Fruit fly (Drosophila melanogaster) whole organism, embryonic: ENCODE measurements around the gene vir-1.

Experiments
- CG11504 ChIP-seq: fragments of 200-800 bp; sonication (Bioruptor generic); optimal IDR thresholded peaks from 3 replicates; lab custom pipeline; 2019; ENCODE audit warnings: missing biosample characterization, mild to moderate bottlenecking, missing genetic modification characterization, moderate library complexity
- CG12071 ChIP-seq: fragments of 200-800 bp; sonication (Bioruptor generic); optimal IDR thresholded peaks from 3 replicates; lab custom pipeline; 2018; ENCODE audit warnings: missing biosample characterization, mild to moderate bottlenecking, missing genetic modification characterization
- CG13123 ChIP-seq: fragments of 200-800 bp; sonication (Bioruptor generic); optimal IDR thresholded peaks from 2 replicates; lab custom pipeline; 2016; ENCODE audit warnings: missing biosample characterization, missing genetic modification characterization
- CG14667 ChIP-seq: fragments of 200-800 bp; sonication (Bioruptor generic); IDR thresholded peaks from 2 replicates; pipeline ENCODE4 v1.3.6; 2022; ENCODE audit warnings: missing biosample characterization, missing genetic modification characterization
- CG15696 ChIP-seq: fragments of 200-800 bp; sonication (Bioruptor generic); optimal IDR thresholded peaks from 2 replicates; lab custom pipeline; 2019; ENCODE audit warnings: missing biosample characterization, mild to moderate bottlenecking, missing genetic modification characterization, moderate library complexity
- CG18262 ChIP-seq: fragments of 200-800 bp; optimal IDR thresholded peaks from 3 replicates; lab custom pipeline; 2019; ENCODE audit warnings: missing biosample characterization, mild to moderate bottlenecking, missing genetic modification characterization, moderate library complexity
- CG2889 ChIP-seq: fragments of 200-800 bp; sonication (Bioruptor generic); IDR thresholded peaks from 3 replicates; pipeline ENCODE4 v1.3.6; 2022; ENCODE audit warnings: missing biosample characterization, missing genetic modification characterization
- CG3838 ChIP-seq: fragments of 200-800 bp; sonication (Bioruptor generic); optimal IDR thresholded peaks from 3 replicates; lab custom pipeline; 2016; ENCODE audit warnings: missing biosample characterization, missing genetic modification characterization
- CG4707 ChIP-seq: fragments of 200-800 bp; sonication (Bioruptor generic); optimal IDR thresholded peaks from 2 replicates; lab custom pipeline; 2018; ENCODE audit warnings: missing biosample characterization, mild to moderate bottlenecking, missing genetic modification characterization, moderate library complexity
- CG8089 ChIP-seq: fragments of 200-800 bp; sonication (Bioruptor generic); optimal IDR thresholded peaks from 3 replicates; lab custom pipeline; 2016; ENCODE audit warnings: missing biosample characterization, missing genetic modification characterization
- CrebB ChIP-seq: fragments of 200-800 bp; sonication (Bioruptor generic); optimal IDR thresholded peaks from 3 replicates; lab custom pipeline; 2018; ENCODE audit warnings: missing biosample characterization, mild to moderate bottlenecking, missing genetic modification characterization
- Dek ChIP-seq: fragments of 200-800 bp; sonication (Bioruptor generic); optimal IDR thresholded peaks from 3 replicates; lab custom pipeline; 2019; ENCODE audit warnings: missing biosample characterization, mild to moderate bottlenecking, missing genetic modification characterization, moderate library complexity
- Dfd ChIP-seq, 2 experiments: fragments of >200 bp; optimal IDR thresholded peaks; 2 replicates each; lab custom pipeline; 2017; ENCODE audit warnings: missing biosample characterization in 2 of 2, missing genetic modification characterization in 2 of 2
- Doc2 ChIP-seq: fragments of 200-800 bp; sonication (Bioruptor generic); IDR thresholded peaks from 2 replicates; pipeline ENCODE4 v1.3.6; 2022; ENCODE audit warnings: missing biosample characterization, missing genetic modification characterization
- Dref ChIP-seq: fragments of 200-800 bp; sonication (Bioruptor generic); IDR thresholded peaks from 2 replicates; pipeline ENCODE4 v1.3.6; 2022; ENCODE audit warnings: missing biosample characterization, missing genetic modification characterization
- E2f1 ChIP-seq: fragments of 200-800 bp; sonication (Bioruptor generic); IDR thresholded peaks from 2 replicates; pipeline ENCODE4 v1.3.6; 2022; ENCODE audit warnings: missing biosample characterization, missing genetic modification characterization
- E2f2 ChIP-seq: fragments of 200-800 bp; sonication (Bioruptor generic); IDR thresholded peaks from 2 replicates; pipeline ENCODE4 v1.3.6; 2022; ENCODE audit warnings: missing biosample characterization, missing genetic modification characterization
- Kr ChIP-seq: fragments of 200-800 bp; sonication (Bioruptor generic); optimal IDR thresholded peaks from 2 replicates; lab custom pipeline; 2017; ENCODE audit warnings: missing biosample characterization, mild to moderate bottlenecking, missing genetic modification characterization
- NC2α ChIP-seq: fragments of 200-800 bp; sonication (Bioruptor generic); optimal IDR thresholded peaks from 2 replicates; lab custom pipeline; 2016; ENCODE audit warnings: missing biosample characterization, missing genetic modification characterization
- Nf-YB ChIP-seq: fragments of 200-800 bp; sonication (Bioruptor generic); optimal IDR thresholded peaks from 3 replicates; lab custom pipeline; 2019; ENCODE audit warnings: missing biosample characterization, mild to moderate bottlenecking, missing genetic modification characterization, moderate library complexity
- Rfx ChIP-seq: fragments of 200-800 bp; sonication (Bioruptor generic); IDR thresholded peaks from 2 replicates; pipeline ENCODE4 v1.3.6; 2022; ENCODE audit warnings: missing biosample characterization, missing genetic modification characterization
- Tbp ChIP-seq: fragments of >200 bp; optimal IDR thresholded peaks from 2 replicates; lab custom pipeline; 2018; ENCODE audit warnings: missing biosample characterization, missing genetic modification characterization
- Trl ChIP-seq, 3 experiments: fragments of >200 bp in 2 of 3; fragments of 200-800 bp in 1 of 3; sonication (Bioruptor generic) in 1 of 3; optimal IDR thresholded peaks; 2 replicates in 1 of 3; 3 replicates in 2 of 3; lab custom pipeline; 2016 to 2017; ENCODE audit warnings: missing biosample characterization in 1 of 3, missing genetic modification characterization in 1 of 3
- amos ChIP-seq: fragments of 200-800 bp; sonication (Bioruptor generic); IDR thresholded peaks from 2 replicates; pipeline ENCODE4 v1.3.6; 2022; ENCODE audit warnings: missing biosample characterization, missing genetic modification characterization; ENCODE audit not compliant: partially characterized antibody
- ap ChIP-seq: fragments of 200-800 bp; sonication (Bioruptor generic); IDR thresholded peaks from 2 replicates; pipeline ENCODE4 v1.3.6; 2022; ENCODE audit warnings: missing biosample characterization, missing genetic modification characterization
- ara ChIP-seq: fragments of 200-800 bp; sonication (Bioruptor generic); IDR thresholded peaks from 2 replicates; pipeline ENCODE4 v1.3.6; 2022; ENCODE audit warnings: missing biosample characterization, missing genetic modification characterization
- ato ChIP-seq: fragments of 200-800 bp; sonication (Bioruptor generic); IDR thresholded peaks from 2 replicates; pipeline ENCODE4 v1.3.6; 2022; ENCODE audit warnings: missing biosample characterization, missing genetic modification characterization; ENCODE audit not compliant: partially characterized antibody
- bab2 ChIP-seq: fragments of 200-800 bp; sonication (Bioruptor generic); optimal IDR thresholded peaks from 2 replicates; lab custom pipeline; 2016; ENCODE audit warnings: missing biosample characterization, missing genetic modification characterization
- bigmax ChIP-seq: fragments of 200-800 bp; sonication (Bioruptor generic); optimal IDR thresholded peaks from 2 replicates; lab custom pipeline; 2018; ENCODE audit warnings: missing biosample characterization, mild to moderate bottlenecking, missing genetic modification characterization
- bsh ChIP-seq, 2 experiments: fragments of 200-800 bp; sonication (Bioruptor generic); optimal IDR thresholded peaks; 2 replicates each; lab custom pipeline; 2017 to 2018; ENCODE audit warnings: mild to moderate bottlenecking in 2 of 2, missing biosample characterization in 2 of 2, missing genetic modification characterization in 2 of 2, moderate library complexity in 1 of 2
- cad ChIP-seq: fragments of >200 bp; optimal IDR thresholded peaks from 2 replicates; lab custom pipeline; 2017; ENCODE audit warnings: missing biosample characterization, missing genetic modification characterization
- fd96Cb ChIP-seq: fragments of 200-800 bp; sonication (Bioruptor generic); optimal IDR thresholded peaks from 2 replicates; lab custom pipeline; 2018; ENCODE audit warnings: missing biosample characterization, mild to moderate bottlenecking, missing genetic modification characterization, moderate library complexity
- gce ChIP-seq: fragments of 200-800 bp; sonication (Bioruptor generic); IDR thresholded peaks from 3 replicates; pipeline ENCODE4 v1.3.6; 2022; ENCODE audit warnings: missing biosample characterization, missing genetic modification characterization
- grau ChIP-seq: fragments of 200-800 bp; optimal IDR thresholded peaks from 3 replicates; lab custom pipeline; 2019; ENCODE audit warnings: missing biosample characterization, mild to moderate bottlenecking, missing genetic modification characterization, moderate library complexity
- h ChIP-seq: fragments of >200 bp; optimal IDR thresholded peaks from 2 replicates; lab custom pipeline; 2017
- hbn ChIP-seq: fragments of 200-800 bp; sonication (Bioruptor generic); IDR thresholded peaks from 2 replicates; pipeline ENCODE4 v1.3.6; 2022; ENCODE audit warnings: missing biosample characterization, missing genetic modification characterization; ENCODE audit not compliant: partially characterized antibody
- jigr1 ChIP-seq: fragments of 200-800 bp; sonication (Bioruptor generic); IDR thresholded peaks from 3 replicates; pipeline ENCODE4 v1.3.6; 2022; ENCODE audit warnings: missing biosample characterization, missing genetic modification characterization
- odd ChIP-seq: fragments of 200-800 bp; sonication (Bioruptor generic); optimal IDR thresholded peaks from 2 replicates; lab custom pipeline; 2017; ENCODE audit warnings: missing biosample characterization, mild to moderate bottlenecking, missing genetic modification characterization
- row ChIP-seq: fragments of 200-800 bp; sonication (Bioruptor generic); IDR thresholded peaks from 3 replicates; pipeline ENCODE4 v1.3.6; 2022; ENCODE audit warnings: missing biosample characterization, missing genetic modification characterization
- sisA ChIP-seq: fragments of 200-800 bp; sonication (Bioruptor generic); IDR thresholded peaks from 2 replicates; pipeline ENCODE4 v1.3.6; 2022; ENCODE audit warnings: missing biosample characterization, missing genetic modification characterization
- sna ChIP-seq: fragments of 200-800 bp; sonication (Bioruptor generic); IDR thresholded peaks from 2 replicates; pipeline ENCODE4 v1.3.6; 2022; ENCODE audit warnings: missing biosample characterization, missing genetic modification characterization; ENCODE audit not compliant: partially characterized antibody
- tgo ChIP-seq: fragments of 200-800 bp; sonication (Bioruptor generic); IDR thresholded peaks from 3 replicates; pipeline ENCODE4 v1.3.6; 2022; ENCODE audit warnings: missing biosample characterization, missing genetic modification characterization
- usp ChIP-seq: fragments of >200 bp; optimal IDR thresholded peaks from 2 replicates; lab custom pipeline; 2017; ENCODE audit warnings: missing biosample characterization, missing genetic modification characterization

The vir-1 gene

DNA sequence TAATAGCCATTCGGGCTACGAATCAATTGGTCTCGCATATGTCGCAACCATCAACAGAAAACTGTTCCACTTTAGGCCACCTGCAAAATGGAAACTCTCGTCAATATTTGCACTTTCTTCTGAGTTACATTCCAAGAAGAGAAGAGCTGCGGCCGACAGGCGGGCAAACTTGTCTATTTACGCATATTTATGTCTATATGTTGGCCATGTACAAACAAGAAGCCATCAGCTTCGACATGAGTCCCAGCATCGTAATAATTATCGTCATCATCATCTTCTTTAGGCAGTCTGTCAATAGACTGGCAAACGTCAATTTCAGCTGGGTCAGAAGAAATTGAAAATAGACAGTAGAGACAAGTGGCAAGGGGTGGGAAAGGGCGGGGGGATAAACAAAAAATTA lies 51.5 kb downstream of the vir-1 start (continued):
- TF ChIP-seq CrebB (tag; lab: Kevin White, UChicago) (peak; percentile 51), tgo (GFP tag; lab: Robert Waterston, UW) (0 out of 3 replicates have a peak, but pooled peaks have one; percentile 15), Trl (optimal IDR thresholded peaks at IDR 0.05; lab: Kevin White, UChicago) (no peak), Trl (GFP tag; optimal IDR thresholded peaks at IDR 0.05; lab: Kevin White, UChicago) (peak; percentile 69), bab2 (GFP tag; lab: Kevin White, UChicago) (peak; percentile 45), Doc2 (GFP tag; lab: Robert Waterston, UW) (no peak), jigr1 (GFP tag; lab: Robert Waterston, UW) (no peak), ato (no peak), CG12071 (GFP tag; lab: Kevin White, UChicago) (peak; percentile 78), Dref (GFP tag; lab: Robert Waterston, UW) (no peak), CG15696 (tag; lab: Kevin White, UChicago) (peak; percentile 33), odd (GFP tag; lab: Kevin White, UChicago) (peak; percentile 68), Nf-YB (GFP tag; lab: Kevin White, UChicago) (peak; percentile 42), Tbp (GFP tag; lab: Kevin White, UChicago) (no peak), amos (no peak), Dek (tag; lab: Kevin White, UChicago) (no peak), CG18262 (tag; lab: Kevin White, UChicago) (peak; percentile 52), CG3838 (GFP tag; lab: Kevin White, UChicago) (peak; percentile 11), Rfx (peak; percentile 30; the same call in 1 of the 2 replicates), h (lab: Kevin White, UChicago) (no peak), E2f1 (GFP tag; lab: Robert Waterston, UW) (peak; percentile 47; the same call in 1 of the 2 replicates), ara (GFP tag; lab: Robert Waterston, UW) (peak; percentile 76), ap (GFP tag; lab: Robert Waterston, UW) (no peak), hbn (GFP tag; lab: Robert Waterston, UW) (no peak), Dfd (GFP tag; optimal IDR thresholded peaks at IDR 0.05; lab: Kevin White, UChicago) (no peak), E2f2 (GFP tag; lab: Robert Waterston, UW) (peak; percentile 22; the same call in 1 of the 2 replicates), cad (no peak), row (GFP tag; lab: Robert Waterston, UW) (no peak), CG14667 (GFP tag; lab: Robert Waterston, UW) (no peak), gce (GFP tag; lab: Robert Waterston, UW) (peak; percentile 81; the same call in 2 of the 3 replicates), CG8089 (GFP tag; lab: Kevin White, UChicago) (peak; percentile 34), CG4707 (peak; percentile 82), fd96Cb (tag; lab: Kevin White, UChicago) (peak; percentile 38), sna (GFP tag; lab: Robert Waterston, UW) (no peak), bsh (GFP tag; optimal IDR thresholded peaks at IDR 0.05; lab: Kevin White, UChicago) (peak in 1 of 2 experiments; percentile 86), usp (no peak), sisA (GFP tag; lab: Robert Waterston, UW) (no peak), Kr (GFP tag; lab: Kevin White, UChicago) (peak; percentile 10), CG13123 (GFP tag; lab: Kevin White, UChicago) (peak; percentile 36), CG11504 (tag; lab: Kevin White, UChicago) (peak; percentile 54), NC2α (GFP tag; lab: Kevin White, UChicago) (peak; percentile 39), grau (tag; lab: Kevin White, UChicago) (peak; percentile 12), bigmax (GFP tag; lab: Kevin White, UChicago) (no peak), CG2889 (GFP tag; lab: Robert Waterston, UW) (no peak)
